Worm (Caenorhabditis elegans) whole organism, midembryonic: ENCODE measurements around the gene F49F1.10.

ENCODE experiments used
- T22C8.4 ChIP-seq: fragments of 200-800 bp; sonication (Bioruptor generic); IDR thresholded peaks from 2 replicates; pipeline ENCODE4 v1.3.6; 2022; ENCODE audit warnings: missing genetic modification characterization, missing compliant biosample characterization
- cog-1 ChIP-seq: sonication (generic microtip); optimal IDR thresholded peaks from 2 replicates; lab custom pipeline; 2016; ENCODE audit warnings: missing genetic modification characterization, missing compliant biosample characterization
- flt-1 ChIP-seq: fragments of 200-800 bp; sonication (Bioruptor generic); IDR thresholded peaks from 2 replicates; pipeline ENCODE4 v1.3.6; 2022; ENCODE audit warnings: missing genetic modification characterization, missing compliant biosample characterization
- klf-2 ChIP-seq: fragments of 200-800 bp; sonication (Bioruptor generic); conservative IDR thresholded peaks from 2 replicates; pipeline ENCODE4 v1.3.6; 2022; ENCODE audit warnings: missing genetic modification reagents, missing genetic modification characterization, missing compliant biosample characterization
- med-1 ChIP-seq: sonication (generic microtip); optimal IDR thresholded peaks from 2 replicates; lab custom pipeline; 2017; ENCODE audit warnings: missing genetic modification characterization, mild to moderate bottlenecking, missing compliant biosample characterization, antibody characterized with exemption, missing genetic modification reagents; ENCODE audit not compliant: insufficient read depth
- ref-1 ChIP-seq: fragments of 200-800 bp; sonication (Bioruptor generic); conservative IDR thresholded peaks from 2 replicates; pipeline ENCODE4 v1.3.6; 2022; ENCODE audit warnings: missing genetic modification reagents, missing genetic modification characterization, missing compliant biosample characterization
- tab-1 ChIP-seq: fragments of 200-800 bp; sonication (Bioruptor generic); IDR thresholded peaks from 2 replicates; pipeline ENCODE4 v1.3.6; 2022; ENCODE audit warnings: missing genetic modification characterization, missing compliant biosample characterization
- ztf-23 ChIP-seq: fragments of 200-800 bp; sonication (Bioruptor generic); IDR thresholded peaks from 2 replicates; pipeline ENCODE4 v1.3.6; 2022; ENCODE audit warnings: missing genetic modification reagents, missing genetic modification characterization, missing compliant biosample characterization
- ztf-29 ChIP-seq: fragments of 200-800 bp; sonication (Bioruptor generic); IDR thresholded peaks from 2 replicates; pipeline ENCODE4 v1.3.6; 2022; ENCODE audit warnings: missing genetic modification reagents, missing genetic modification characterization, missing compliant biosample characterization

F49F1.10 gene

ce11 chrIV:4112387-4112786, 26.5 kb downstream of the F49F1.10 start, which contains the start of gene F49F1.14:
Gene F49F1.14 (minus strand): TSS chrIV:4112487.
- TF ChIP-seq cog-1 (tag; lab: Kevin White, UChicago): no peak
- no peak for TF ChIP-seq klf-2 (GFP tag; lab: Robert Waterston, UW)

- no peak for TF ChIP-seq ztf-23 (GFP tag; lab: Robert Waterston, UW)
- no peak for TF ChIP-seq tab-1 (GFP tag; lab: Robert Waterston, UW)
- no peak for TF ChIP-seq med-1 (GFP tag; lab: Kevin White, UChicago)
- no peak for TF ChIP-seq T22C8.4
- no peak for TF ChIP-seq cog-1 (tag; lab: Kevin White, UChicago)
- no peak for TF ChIP-seq flt-1 (GFP tag; lab: Robert Waterston, UW)
- TF ChIP-seq ztf-29 (GFP tag; lab: Robert Waterston, UW): no peak
- TF ChIP-seq ref-1: no peak
- TF ChIP-seq klf-2 (GFP tag; lab: Robert Waterston, UW): no peak
These were observed 30.2 kb downstream of the F49F1.10 start, which contains the start of gene C35B1.7 for ce11 chrIV:4108767-4109166. Gene C35B1.7 (plus strand): TSS chrIV:4109067.

ce11 chrIV:4102720-4103119, 36.2 kb downstream of the F49F1.10 start, which contains the start of gene ubc-1:
Gene ubc-1 (plus strand): TSS chrIV:4103020.
- no peak for TF ChIP-seq flt-1 (GFP tag; lab: Robert Waterston, UW)
- TF ChIP-seq med-1 (GFP tag; lab: Kevin White, UChicago): no peak
- no peak for TF ChIP-seq T22C8.4
- no peak for TF ChIP-seq tab-1 (GFP tag; lab: Robert Waterston, UW)
- TF ChIP-seq ztf-29 (GFP tag; lab: Robert Waterston, UW): no peak
- no peak for TF ChIP-seq ztf-23 (GFP tag; lab: Robert Waterston, UW)
- no peak for TF ChIP-seq cog-1 (tag; lab: Kevin White, UChicago)
- no peak for TF ChIP-seq ref-1
- no peak for TF ChIP-seq klf-2 (GFP tag; lab: Robert Waterston, UW)

DNA sequence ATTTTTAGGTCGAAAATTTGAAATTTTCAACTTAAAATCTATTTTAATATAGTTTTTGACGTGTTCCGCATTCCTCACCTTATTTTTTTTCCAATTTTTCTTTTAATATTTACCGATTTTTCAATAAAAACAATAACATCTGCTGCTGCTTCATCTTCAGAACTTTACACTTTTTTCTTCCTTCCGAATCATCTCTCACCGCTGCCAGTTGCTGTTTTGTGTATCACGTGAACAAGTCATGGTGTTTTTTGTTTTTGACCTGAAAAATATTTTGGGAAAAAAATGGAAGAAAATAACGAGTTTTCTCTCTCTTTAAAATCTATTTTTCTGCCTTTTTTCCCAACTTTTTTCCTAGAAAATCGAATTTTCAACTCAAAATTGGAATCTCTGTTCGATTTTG, 39.1 kb downstream of the F49F1.10 start:
- TF ChIP-seq T22C8.4 (no peak), ztf-29 (GFP tag; lab: Robert Waterston, UW) (no peak), ztf-23 (GFP tag; lab: Robert Waterston, UW) (no peak), cog-1 (tag; lab: Kevin White, UChicago) (no peak), klf-2 (GFP tag; lab: Robert Waterston, UW) (no peak), tab-1 (GFP tag; lab: Robert Waterston, UW) (no peak), med-1 (GFP tag; lab: Kevin White, UChicago) (no peak), flt-1 (GFP tag; lab: Robert Waterston, UW) (no peak), ref-1 (no peak)

DNA sequence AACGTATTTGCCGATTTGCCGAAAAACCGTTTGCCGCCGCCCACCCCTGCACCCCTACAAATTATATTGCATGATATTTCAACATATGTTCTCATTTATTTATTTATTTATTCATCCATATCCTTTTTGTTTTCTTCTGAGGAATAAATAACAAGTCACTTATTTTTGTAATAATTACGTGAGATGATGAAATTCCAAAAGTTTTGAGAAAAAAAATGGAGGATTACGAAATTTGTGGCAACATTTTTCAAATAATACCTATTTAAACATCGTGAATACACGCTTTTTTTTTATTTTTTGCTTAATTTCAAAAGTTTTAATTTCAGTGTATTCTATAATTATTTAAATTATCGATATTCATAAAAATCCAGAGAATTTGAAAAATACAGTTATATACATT, 42.0 kb downstream of the F49F1.10 start:
- TF ChIP-seq flt-1 (GFP tag; lab: Robert Waterston, UW) (no peak), ztf-23 (GFP tag; lab: Robert Waterston, UW) (no peak), cog-1 (tag; lab: Kevin White, UChicago) (no peak), T22C8.4 (no peak), ref-1 (no peak), tab-1 (GFP tag; lab: Robert Waterston, UW) (no peak), med-1 (GFP tag; lab: Kevin White, UChicago) (no peak), klf-2 (GFP tag; lab: Robert Waterston, UW) (no peak), ztf-29 (GFP tag; lab: Robert Waterston, UW) (no peak)

DNA sequence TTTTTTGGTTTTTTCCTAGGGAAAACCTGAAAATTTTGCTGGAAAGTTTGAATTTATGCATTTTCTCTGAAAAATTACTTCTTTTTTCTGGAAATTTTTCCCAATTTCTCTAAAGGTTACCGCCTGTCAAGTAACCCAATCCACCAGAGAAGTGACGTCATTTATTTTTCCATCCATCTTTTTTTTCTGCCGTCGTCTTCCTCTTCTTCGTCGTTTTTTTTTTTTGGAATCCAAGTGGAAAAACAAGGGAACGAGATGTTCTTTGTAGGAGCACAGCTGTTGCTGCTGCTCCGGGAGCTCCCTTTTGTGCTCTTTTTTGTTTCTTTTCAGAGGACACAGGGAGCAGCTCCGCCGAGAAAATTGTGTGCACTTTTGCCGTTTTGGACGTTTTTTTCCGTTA, 44.6 kb downstream of the F49F1.10 start:
- TF ChIP-seq klf-2 (GFP tag; lab: Robert Waterston, UW) (no peak), ref-1 (no peak), T22C8.4 (no peak)

ce11 chrIV:4093087-4093486, 45.8 kb downstream of the F49F1.10 start:
- TF ChIP-seq T22C8.4: peak; percentile 73; the same call in 1 of the 2 replicates
- TF ChIP-seq klf-2 (GFP tag; lab: Robert Waterston, UW): no peak
- peak; percentile 85 for TF ChIP-seq ztf-29 (GFP tag; lab: Robert Waterston, UW)
